Worm (Caenorhabditis elegans) whole organism, L3 larva: Measurements from ENCODE around the gene kup-1.

Experiments used
- ama-1 ChIP-seq: fragments of 150-350 bp; optimal IDR thresholded peaks from 2 replicates; lab custom pipeline; 2018
- daf-12 ChIP-seq: fragments of 150-350 bp; optimal IDR thresholded peaks from 2 replicates; lab custom pipeline; 2014; ENCODE audit warnings: missing biosample characterization, missing genetic modification reagents, missing genetic modification characterization
- egl-27 ChIP-seq: sonication (generic microtip); optimal IDR thresholded peaks from 4 replicates; lab custom pipeline; 2017; ENCODE audit warnings: missing biosample characterization, missing genetic modification reagents, missing genetic modification characterization
- lsy-12 ChIP-seq: sonication (generic microtip); optimal IDR thresholded peaks from 2 replicates; lab custom pipeline; 2016; ENCODE audit warnings: mild to moderate bottlenecking, missing genetic modification characterization, missing compliant biosample characterization
- tbx-2 ChIP-seq: sonication (generic microtip); optimal IDR thresholded peaks from 2 replicates; lab custom pipeline; 2016; ENCODE audit warnings: mild to moderate bottlenecking, missing genetic modification characterization, missing compliant biosample characterization

DNA sequence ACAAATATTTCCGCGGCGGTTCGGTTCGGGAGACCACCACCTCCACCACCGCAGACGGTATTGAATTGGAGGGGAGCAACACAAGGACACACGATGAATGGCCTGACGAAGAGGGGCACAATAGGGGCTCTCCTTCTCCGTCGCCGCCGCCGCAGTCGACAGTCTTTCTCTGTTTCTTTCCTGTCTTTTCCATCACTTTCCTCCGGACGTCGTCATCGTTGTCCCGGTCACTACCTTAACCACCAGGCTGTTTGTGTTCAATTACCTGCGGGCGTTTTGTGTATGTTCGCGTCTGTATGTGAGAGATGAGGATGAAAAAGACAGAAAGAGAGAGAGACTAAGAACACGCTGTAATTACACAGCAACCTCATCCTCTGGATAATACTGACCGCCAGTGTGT is 918 bp downstream of the kup-1 start:
- TF ChIP-seq tbx-2 (tag; lab: Kevin White, UChicago) (no peak), daf-12 (tag; lab: Kevin White, UChicago) (no peak), lsy-12 (tag; lab: Kevin White, UChicago) (no peak), ama-1 (lab: Kevin White, UChicago) (no peak), egl-27 (tag; lab: Kevin White, UChicago) (no peak)
